Worm (Caenorhabditis elegans) whole organism, early embryonic: Measurements from ENCODE around the gene atg-10.

Experiments
- ama-1 ChIP-seq: fragments of 150-350 bp; optimal IDR thresholded peaks from 2 replicates; lab custom pipeline; 2014
- ceh-36 ChIP-seq: sonication (generic microtip); optimal IDR thresholded peaks from 2 replicates; lab custom pipeline; 2016; ENCODE audit warnings: missing genetic modification characterization, inconsistent platforms, missing compliant biosample characterization
- hnd-1 ChIP-seq: sonication (generic microtip); optimal IDR thresholded peaks from 2 replicates; lab custom pipeline; 2016; ENCODE audit warnings: missing genetic modification characterization, missing compliant biosample characterization
- tbx-11 ChIP-seq: fragments of 200-800 bp; sonication (Bioruptor generic); IDR thresholded peaks from 2 replicates; pipeline ENCODE4 v1.3.6; 2022; ENCODE audit warnings: missing genetic modification characterization, missing compliant biosample characterization

DNA sequence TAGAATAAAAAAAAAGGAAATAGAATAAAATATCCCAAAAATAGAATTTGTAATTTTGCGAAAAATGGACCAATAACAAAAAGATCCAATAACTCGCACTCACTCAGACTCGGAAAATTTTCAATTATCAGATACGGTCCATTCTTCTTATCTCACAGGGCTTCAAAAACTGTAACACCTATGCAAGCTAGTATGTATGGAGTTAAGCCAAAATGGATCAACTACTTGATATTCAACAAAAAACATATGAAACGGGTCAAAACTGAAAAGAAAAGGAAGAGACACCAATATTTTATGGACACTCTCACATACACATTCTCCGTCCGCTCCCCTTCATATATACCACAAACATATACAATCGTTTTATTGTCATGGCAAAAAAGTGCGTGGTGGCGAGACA lies 26.7 kb downstream of the atg-10 start, which contains the start of gene C34C6.9:
- TF ChIP-seq ceh-36 (no peak), ama-1 (lab: Kevin White, UChicago) (no peak), tbx-11 (GFP tag; lab: Robert Waterston, UW) (no peak), hnd-1 (tag; lab: Kevin White, UChicago) (no peak)
